Fruit fly (Drosophila melanogaster) S2 (cell line): ENCODE results near the gene Ank2.

Experiments
- CG8478 ChIP-seq: fragments of >200 bp; optimal IDR thresholded peaks from 2 replicates; lab custom pipeline; 2018
- CTCF ChIP-seq, 2 experiments: fragments of >200 bp; optimal IDR thresholded peaks; 2 replicates each; lab custom pipeline; 2018

Ank2 gene

DNA sequence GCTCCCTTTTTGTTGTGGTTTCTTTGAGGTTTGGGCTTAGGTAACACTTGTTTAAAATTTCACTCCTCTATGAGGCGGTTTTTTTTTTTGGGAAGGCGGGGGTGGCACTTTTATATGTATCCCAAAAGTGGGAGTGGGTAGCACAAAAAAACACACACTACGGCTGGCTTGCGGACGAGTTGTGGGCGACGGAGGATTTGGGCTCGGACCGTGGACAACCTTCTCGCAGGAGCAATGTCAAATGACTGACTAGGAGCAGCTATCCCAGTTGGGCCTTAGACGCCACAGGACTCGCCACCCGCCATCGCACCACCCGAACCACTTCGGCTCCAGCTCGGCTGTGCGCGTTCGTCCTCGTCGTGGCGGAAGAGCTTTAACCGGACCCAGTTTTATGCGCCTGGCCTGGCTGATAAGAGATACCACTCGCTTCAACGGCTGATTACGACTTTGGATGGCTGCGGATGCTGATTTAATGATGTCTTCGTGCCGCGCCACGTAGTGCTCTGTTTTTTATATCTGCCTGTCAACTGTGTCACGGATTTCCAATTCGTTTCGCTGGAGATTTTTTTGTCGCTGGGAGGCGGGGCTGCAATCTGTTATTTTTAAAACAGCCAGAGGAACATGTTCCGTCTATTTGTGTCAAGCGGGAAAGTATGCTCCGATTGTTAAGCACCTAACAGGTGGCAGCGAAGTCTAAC is at the start of gene Ank2:
TSS of gene Ank2 (minus strand) at position 533 of the 698 bp plus-strand sequence.
- TF ChIP-seq CTCF (optimal IDR thresholded peaks at IDR 0.05; lab: Kevin White, UChicago) (no peak), CG8478 (lab: Kevin White, UChicago) (no peak)

DNA sequence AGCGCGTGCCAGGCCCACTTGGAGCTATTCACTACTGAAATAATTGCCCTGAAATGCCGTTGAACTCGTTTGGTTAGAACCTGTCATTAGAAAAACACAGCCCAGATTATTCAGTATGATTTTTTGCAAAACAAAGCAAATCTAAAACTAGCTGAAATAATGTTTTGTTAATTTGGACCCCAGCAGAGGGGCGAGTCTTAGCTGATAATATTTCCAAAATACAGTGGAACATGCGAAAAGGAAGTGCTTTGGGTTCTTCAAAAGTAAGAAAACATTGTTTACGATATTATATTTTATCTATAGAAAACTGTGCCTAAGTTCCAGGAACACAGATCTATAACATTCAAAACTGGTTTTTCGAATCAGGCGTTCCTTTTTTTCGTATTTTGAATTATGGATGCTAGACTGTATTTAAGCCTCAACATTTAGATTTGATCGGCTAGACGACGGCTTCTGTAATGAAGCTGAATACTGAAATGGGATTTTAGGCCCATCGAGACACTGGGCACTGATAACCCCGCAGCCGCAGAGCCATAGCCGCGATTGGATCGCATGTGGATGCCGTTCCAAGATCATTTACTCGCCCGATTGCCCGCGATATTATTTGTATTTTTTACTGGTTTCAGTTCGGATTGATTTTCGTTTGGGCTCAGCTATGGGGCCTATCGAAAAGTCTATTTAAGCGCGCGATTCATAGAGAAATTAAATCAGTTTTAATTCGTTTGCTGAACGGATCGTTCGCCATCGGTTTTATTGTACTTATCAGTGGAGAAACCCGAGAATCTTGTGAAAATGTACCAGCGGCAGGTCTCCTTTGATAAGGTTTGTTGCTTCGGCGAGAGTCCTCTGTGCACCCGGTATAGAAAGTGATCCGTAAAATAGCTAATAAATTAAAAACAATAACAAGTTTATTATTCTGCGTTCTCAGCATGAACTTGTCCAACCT is 41.9 kb upstream of the Ank2 start, which contains the start of gene Hn:
TSS of gene Hn (plus strand) at position 619 of the 946 bp plus-strand sequence.
- TF ChIP-seq CTCF (optimal IDR thresholded peaks at IDR 0.05; lab: Kevin White, UChicago): no peak
- TF ChIP-seq CG8478 (lab: Kevin White, UChicago): no peak

DNA sequence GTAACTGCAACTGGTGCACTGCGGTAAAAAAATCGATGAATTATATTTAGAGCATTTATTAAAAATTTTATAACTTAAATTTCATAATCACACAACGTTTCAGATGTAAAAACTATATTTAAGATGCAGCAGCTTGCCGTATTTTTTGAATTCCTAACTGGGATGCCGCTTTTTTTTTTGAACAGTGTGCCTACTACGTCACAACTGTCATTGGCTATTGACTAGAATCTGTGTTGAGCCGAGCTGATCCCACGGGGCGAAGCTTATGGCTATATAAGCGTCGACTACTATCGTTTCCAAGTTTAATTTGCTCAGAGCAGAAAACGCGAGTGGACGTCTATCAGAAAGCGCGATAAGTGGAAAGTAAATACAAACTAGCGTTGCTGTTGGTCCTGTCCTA is 35.9 kb upstream of the Ank2 start, which contains the start of gene CG7409:
TSS of gene CG7409 (plus strand) at position 301 of the 400 bp plus-strand sequence.
- no peak for TF ChIP-seq CTCF (optimal IDR thresholded peaks at IDR 0.05; lab: Kevin White, UChicago)
- no peak for TF ChIP-seq CG8478 (lab: Kevin White, UChicago)

DNA sequence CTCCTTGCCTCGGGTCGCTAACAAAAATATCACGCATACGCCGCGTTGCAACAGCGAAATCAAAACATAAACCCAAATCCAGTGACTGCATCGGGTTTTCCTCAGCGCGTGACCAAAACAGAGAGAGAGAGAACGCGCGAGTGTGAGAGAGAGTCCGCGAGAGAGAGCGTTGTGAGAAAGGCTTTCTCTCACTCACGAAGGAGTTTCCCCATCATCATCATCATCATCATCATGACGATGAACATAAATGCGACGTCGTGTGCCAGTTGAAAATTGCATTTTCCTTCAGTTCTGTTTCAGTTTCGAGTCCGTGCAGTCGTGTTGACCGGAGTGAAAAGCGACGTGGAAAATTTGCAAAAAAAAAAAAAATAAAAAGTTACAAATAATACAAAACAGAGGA is 28.8 kb upstream of the Ank2 start, which contains the start of gene CG13685:
TSS of gene CG13685 (plus strand) at position 301 of the 400 bp plus-strand sequence.
- TF ChIP-seq CTCF (optimal IDR thresholded peaks at IDR 0.05; lab: Kevin White, UChicago): no peak
- TF ChIP-seq CG8478 (lab: Kevin White, UChicago): no peak

DNA sequence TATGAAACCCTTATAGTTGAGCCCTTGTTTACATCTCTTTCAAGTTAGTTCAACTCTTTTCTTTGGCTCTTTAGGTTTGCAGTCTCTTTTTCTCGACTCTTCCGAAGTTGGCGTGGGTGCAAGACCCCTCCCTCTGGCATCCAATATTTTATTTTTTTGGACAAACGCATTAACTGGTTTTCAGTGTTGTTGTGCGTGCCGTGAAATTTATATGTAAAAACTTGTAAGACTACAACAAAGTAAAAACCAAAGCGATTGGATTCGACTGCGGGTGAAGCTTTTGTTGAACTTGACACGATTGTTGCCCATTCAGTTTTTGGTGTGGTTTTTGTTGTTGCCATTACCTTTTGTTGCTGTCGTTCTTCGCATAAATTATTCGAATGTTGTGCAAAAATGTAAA is 25.5 kb upstream of the Ank2 start:
- TF ChIP-seq CTCF (optimal IDR thresholded peaks at IDR 0.05; lab: Kevin White, UChicago) (no peak), CG8478 (lab: Kevin White, UChicago) (no peak)

DNA sequence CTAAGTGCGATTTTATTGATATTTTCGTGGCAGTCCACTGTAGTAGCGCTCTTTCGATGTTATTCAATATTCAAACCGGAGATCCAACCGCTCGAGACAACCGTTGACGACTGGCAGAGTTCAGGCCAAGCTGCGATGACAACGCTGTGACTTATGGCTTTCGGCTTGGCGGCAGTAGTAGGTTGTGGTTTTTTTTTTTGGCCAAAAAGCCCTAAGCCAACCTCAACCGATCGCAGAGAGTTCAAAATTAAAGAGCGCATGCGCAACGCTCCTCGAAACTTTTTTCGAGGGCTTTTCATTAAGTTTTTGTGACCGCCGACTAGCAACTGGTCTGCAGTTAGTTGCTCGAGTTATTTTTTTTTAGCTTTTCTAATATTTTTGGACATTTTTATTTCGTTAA is 24.7 kb upstream of the Ank2 start, which contains the start of gene Snmp2:
TSS of gene Snmp2 (minus strand) at position 101 of the 400 bp plus-strand sequence.
- TF ChIP-seq CG8478 (lab: Kevin White, UChicago) (no peak), CTCF (optimal IDR thresholded peaks at IDR 0.05; lab: Kevin White, UChicago) (no peak)

DNA sequence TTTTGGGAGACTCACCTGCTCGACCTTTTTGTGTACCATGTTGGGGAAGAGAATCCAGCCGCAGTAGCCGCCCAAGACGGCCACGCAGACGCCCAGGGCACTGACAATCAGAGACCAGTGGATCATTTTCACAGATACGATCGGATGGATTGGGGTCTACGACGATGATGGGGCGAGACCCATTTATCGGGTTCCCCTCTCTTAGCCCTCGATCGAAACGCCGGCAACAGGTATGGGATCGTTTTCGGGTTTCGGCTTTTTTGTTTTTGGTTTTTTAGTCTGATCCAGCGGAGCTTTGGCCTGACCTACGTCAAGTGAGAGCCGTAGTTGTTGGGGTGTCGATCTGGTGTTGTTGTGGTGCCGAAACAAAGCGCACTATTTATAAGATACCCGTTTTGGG is 23.8 kb upstream of the Ank2 start:
- TF ChIP-seq CG8478 (lab: Kevin White, UChicago) (no peak), CTCF (optimal IDR thresholded peaks at IDR 0.05; lab: Kevin White, UChicago) (no peak)

DNA sequence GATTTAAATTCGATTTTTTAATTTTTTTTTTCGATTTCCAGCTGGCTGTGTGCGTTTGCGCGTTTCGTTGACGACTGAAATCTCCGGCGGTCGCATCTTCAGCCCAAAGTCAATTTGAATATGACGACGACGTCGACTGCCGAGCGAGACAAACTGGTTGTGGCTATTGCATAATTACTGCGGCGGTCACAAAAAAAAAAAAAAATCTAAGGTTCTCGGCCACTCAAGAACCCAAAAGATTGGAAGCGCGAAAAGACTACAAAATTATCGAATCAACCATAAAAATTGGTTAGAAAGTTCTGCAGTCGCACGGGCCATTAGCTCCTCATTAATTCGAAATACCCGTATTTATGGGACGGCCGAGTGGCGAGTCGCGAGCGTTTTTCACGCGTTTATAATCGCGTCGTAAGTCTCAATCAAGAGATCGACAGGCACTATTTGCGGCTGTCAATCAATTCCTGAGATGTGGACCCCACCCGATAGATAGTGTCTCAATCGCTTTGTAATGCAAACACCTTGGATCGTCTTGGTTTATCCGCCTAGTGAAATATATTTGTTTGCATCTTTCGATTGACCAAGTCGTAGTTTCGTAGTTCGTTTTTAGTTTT is 14.1 kb upstream of the Ank2 start, which contains the start of gene CG8492:
TSS of gene CG8492 (minus strand) at position 51 of the 608 bp plus-strand sequence.
- TF ChIP-seq CG8478 (lab: Kevin White, UChicago) (no peak), CTCF (optimal IDR thresholded peaks at IDR 0.05; lab: Kevin White, UChicago) (no peak)

DNA sequence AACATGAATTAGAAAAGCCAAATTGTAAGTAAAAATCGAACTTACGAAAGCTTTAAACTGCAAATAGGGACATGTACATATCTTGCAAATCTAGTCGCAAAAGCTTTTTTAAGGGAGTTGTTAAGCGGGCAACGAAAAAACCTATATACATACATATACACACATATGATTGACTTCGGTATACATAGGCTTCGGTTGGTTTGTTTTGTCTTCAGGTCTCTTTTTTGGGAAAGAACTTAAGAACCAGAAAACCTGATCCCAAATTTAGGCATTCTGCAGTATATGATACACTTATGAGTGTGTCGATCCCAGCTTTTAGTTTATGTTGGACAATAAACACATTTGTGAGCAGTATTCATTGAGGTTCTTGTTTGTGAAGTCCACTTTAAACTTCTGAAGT is 8.5 kb upstream of the Ank2 start:
- TF ChIP-seq CG8478 (lab: Kevin White, UChicago) (no peak), CTCF (optimal IDR thresholded peaks at IDR 0.05; lab: Kevin White, UChicago) (no peak)

DNA sequence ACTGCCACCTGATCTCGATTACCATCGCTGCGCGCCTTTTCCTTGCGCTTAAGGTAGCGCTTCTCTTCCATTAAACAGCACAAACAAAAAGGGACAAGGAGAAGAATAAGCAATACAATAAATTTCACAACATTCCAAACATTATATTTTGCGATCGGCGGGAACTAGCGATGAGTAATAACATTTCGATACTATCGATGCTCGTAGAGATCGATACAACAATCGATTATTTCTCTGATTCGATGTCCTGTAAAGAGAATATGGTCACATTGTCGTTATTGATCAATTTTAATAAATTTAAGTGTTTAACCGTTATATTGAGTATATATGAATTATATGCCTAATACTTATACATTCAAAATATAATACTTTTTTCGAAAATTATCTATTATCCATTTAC is 8.1 kb upstream of the Ank2 start, which contains the start of gene CG7457:
TSS of gene CG7457 (minus strand) at position 189 of the 400 bp plus-strand sequence.
- no peak for TF ChIP-seq CTCF (optimal IDR thresholded peaks at IDR 0.05; lab: Kevin White, UChicago)
- TF ChIP-seq CG8478 (lab: Kevin White, UChicago): no peak

DNA sequence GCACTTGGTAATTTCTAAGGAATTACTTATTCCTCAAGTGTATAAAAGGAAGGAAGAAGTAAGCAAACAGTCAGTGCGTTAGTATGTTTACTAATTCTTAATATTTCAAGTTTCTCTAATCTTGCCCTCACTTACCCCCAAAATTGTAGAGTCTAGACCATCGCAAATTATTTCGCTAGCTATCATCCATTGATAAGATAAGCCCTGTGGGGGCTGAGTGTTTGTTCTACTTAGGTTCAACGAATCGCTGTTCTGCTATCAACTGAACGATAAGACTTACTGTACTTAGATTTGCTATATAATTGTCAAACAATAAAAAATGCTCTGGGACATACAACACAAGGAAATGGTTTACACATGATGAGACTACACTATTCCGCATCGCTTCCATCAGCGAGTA is 3.3 kb upstream of the Ank2 start:
- TF ChIP-seq CG8478 (lab: Kevin White, UChicago) (no peak), CTCF (optimal IDR thresholded peaks at IDR 0.05; lab: Kevin White, UChicago) (no peak)

DNA sequence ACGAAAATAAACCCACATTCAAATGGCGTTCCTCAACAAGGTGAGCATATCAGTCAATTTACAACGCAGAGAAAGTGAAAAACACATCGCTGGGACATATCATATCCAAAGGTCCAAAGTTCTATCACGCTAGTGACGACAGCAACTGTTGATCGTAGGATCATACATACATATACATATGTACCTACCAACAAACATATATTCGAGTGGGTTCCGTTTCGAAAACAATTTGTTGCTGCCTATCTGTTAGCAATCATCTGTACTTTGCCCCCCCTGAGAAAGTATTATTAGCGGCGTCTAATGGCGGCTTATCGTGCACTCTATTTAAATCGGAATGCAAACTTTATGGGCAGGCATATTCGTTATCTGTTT is 1.2 kb upstream of the Ank2 start:
- no peak for TF ChIP-seq CTCF (optimal IDR thresholded peaks at IDR 0.05; lab: Kevin White, UChicago)
- TF ChIP-seq CG8478 (lab: Kevin White, UChicago): no peak

DNA sequence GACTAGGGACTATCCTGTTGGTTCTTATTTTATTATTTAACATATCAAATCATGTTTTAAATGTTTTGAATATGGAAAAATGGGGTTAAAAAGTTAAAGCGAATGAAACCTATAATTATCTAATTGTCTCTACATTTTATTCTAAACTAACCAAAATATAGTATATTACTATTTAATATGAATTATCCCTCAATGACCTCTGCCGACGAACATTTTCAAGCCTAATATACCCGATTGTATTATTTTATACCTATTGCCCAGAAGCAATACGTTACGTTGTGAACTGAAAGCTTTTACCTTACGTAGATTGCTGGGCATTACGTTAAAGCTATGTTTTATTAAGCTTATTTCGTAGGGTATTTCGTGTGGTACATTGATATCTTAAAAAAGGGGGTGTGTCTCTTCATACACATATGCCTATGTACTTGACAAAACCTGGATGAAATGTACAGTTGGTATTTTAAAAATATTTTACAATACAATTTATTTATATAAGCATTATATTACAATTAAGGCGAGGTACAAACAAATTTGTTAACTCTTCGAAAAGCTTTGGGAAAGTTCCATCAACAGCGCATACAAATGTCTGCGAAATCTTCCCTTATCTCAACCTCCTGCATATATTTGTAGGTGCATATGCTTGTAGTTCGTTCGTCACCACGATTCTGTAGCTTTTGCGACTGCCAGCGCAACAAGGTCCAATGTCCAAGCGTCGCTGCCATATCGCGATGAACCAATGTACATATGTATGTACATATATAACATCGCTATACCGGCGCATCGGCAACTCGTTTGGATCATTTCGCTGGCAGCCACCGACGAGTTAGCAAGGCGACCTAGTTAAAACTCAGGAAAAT is 594 bp upstream of the Ank2 start, which contains the start of gene Mcad:
TSS of gene Mcad (plus strand) at position 790 of the 857 bp plus-strand sequence.
- TF ChIP-seq CG8478 (lab: Kevin White, UChicago) (no peak), CTCF (optimal IDR thresholded peaks at IDR 0.05; lab: Kevin White, UChicago) (no peak)
